Fruit fly (Drosophila melanogaster): ENCODE data around the gene CG4558.

Gene CG4558

dm6 chrX:6855366-6856200 lies 6.0 kb downstream of the CG4558 start:
- TF ChIP-seq CG7101 (tag; optimal IDR thresholded peaks at IDR 0.05), result peak; percentile 48
- peak; percentile 90 for TF ChIP-seq bab1 (GFP tag; optimal IDR thresholded peaks at IDR 0.05)
- TF ChIP-seq ovo (GFP tag; optimal IDR thresholded peaks at IDR 0.05), result no peak
- TF ChIP-seq Clk (GFP tag; optimal IDR thresholded peaks at IDR 0.05), result no peak
- TF ChIP-seq CG11617 (GFP tag; optimal IDR thresholded peaks at IDR 0.05), result peak; percentile 13
- no peak for TF ChIP-seq CG14711 (tag; optimal IDR thresholded peaks at IDR 0.05)
- no peak for TF ChIP-seq Crg-1 (GFP tag; optimal IDR thresholded peaks at IDR 0.05)
- TF ChIP-seq tj (GFP tag; optimal IDR thresholded peaks at IDR 0.05), result peak; percentile 32
- TF ChIP-seq CG12768 (GFP tag; optimal IDR thresholded peaks at IDR 0.05), result no peak
- TF ChIP-seq cnc (optimal IDR thresholded peaks at IDR 0.05), result no peak
- TF ChIP-seq CG7045 (GFP tag; optimal IDR thresholded peaks at IDR 0.05), result no peak
- TF ChIP-seq Mnt (GFP tag; optimal IDR thresholded peaks at IDR 0.05), result peak; percentile 16
- peak; percentile 37 for TF ChIP-seq CG5204 (GFP tag; optimal IDR thresholded peaks at IDR 0.05)

DNA sequence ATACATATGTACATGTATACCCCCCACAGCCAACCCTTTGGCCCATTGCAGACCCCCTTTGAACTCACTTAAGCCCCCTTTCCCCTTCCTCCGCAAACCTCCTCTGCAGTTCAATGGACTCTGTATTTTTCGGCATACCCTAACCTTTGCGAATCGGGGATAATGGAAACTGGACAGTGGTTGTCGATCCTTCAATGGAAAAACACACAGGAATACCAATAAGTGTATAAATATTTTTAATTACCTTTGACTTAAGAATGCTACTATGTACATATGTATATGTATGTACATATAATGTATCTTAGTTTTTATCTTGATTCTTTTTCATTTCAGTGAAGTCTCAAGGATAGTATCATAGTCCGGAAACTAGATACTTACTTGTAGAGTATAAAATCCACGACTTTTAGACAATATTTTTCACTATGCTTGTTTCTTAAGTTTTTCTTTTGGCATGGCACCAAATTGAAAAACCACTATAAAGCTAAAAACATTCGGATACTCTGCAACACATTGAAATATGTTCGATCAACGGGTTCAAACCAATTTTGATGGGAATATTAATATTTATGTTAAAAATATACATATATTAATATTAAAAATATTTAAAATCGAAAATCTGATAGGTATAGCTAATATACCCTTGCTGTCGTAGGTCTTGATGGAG lies 6.9 kb downstream of the CG4558 start:
- TF ChIP-seq bab1 (GFP tag; optimal IDR thresholded peaks at IDR 0.05) (peak; percentile 72), CG14711 (tag; optimal IDR thresholded peaks at IDR 0.05) (peak; percentile 52), CG5204 (GFP tag; optimal IDR thresholded peaks at IDR 0.05) (no peak), pad (GFP tag; optimal IDR thresholded peaks at IDR 0.05) (no peak), CG7101 (tag; optimal IDR thresholded peaks at IDR 0.05) (peak; percentile 16), CG33017 (tag; optimal IDR thresholded peaks at IDR 0.05) (peak; percentile 10)

- no peak for TF ChIP-seq CG7045 (GFP tag; optimal IDR thresholded peaks at IDR 0.05)
- TF ChIP-seq kay (GFP tag; ENCODE audit: borderline replicate concordance), result peak; percentile 73
- TF ChIP-seq toe (GFP tag; optimal IDR thresholded peaks at IDR 0.05), result no peak
- TF ChIP-seq Hr96 (GFP tag; optimal IDR thresholded peaks at IDR 0.05), result no peak
- no peak for TF ChIP-seq CG11617 (GFP tag; optimal IDR thresholded peaks at IDR 0.05)
Measured at dm6 chrX:6857269-6857668, 7.7 kb downstream of the CG4558 start.

DNA sequence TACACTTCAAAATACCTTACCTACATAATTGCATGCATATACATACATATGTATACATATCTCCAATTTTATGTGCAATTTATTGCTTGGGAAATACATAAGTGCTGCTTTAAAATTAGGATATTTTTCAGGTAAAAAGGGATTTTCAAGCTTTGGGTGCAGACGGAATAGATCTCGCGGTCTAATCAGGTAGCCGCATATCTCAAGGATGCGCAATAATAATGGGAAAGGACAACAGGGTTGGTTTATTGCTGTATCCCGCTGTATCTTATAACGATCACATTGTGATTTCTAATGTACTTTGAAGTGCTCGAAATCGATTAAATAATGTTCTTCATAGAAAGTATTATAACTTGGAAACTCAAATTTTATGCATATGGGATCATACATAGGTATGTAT lies 8.1 kb downstream of the CG4558 start:
- TF ChIP-seq Crg-1 (GFP tag; optimal IDR thresholded peaks at IDR 0.05) (no peak), CG12768 (GFP tag; optimal IDR thresholded peaks at IDR 0.05) (no peak), tj (GFP tag; optimal IDR thresholded peaks at IDR 0.05) (no peak), Hr96 (GFP tag; optimal IDR thresholded peaks at IDR 0.05) (no peak), CG5204 (GFP tag; optimal IDR thresholded peaks at IDR 0.05) (no peak), bab1 (GFP tag; optimal IDR thresholded peaks at IDR 0.05) (no peak), kay (GFP tag; ENCODE audit: borderline replicate concordance) (no peak), CG33017 (tag; optimal IDR thresholded peaks at IDR 0.05) (no peak), ovo (GFP tag; optimal IDR thresholded peaks at IDR 0.05) (no peak), CG14711 (tag; optimal IDR thresholded peaks at IDR 0.05) (no peak), Mnt (GFP tag; optimal IDR thresholded peaks at IDR 0.05) (no peak)

DNA sequence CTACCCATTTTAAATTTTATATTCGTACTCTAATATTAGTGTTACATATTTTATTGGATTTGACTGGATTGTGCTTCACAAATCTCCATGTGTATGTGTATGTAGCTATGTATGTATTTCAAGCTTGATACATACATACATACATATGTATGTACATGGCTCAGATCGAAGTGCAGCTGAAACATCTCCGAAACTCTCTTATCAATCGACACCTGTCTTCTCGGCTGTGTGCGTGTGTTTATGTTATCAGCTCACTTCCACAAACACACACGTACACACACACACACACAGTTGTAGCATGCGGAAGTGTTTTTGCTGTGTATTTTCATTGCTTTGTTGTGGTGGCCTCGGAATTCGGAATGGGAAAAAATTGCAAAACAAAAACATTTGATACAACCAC lies 9.7 kb downstream of the CG4558 start:
- TF ChIP-seq cnc (optimal IDR thresholded peaks at IDR 0.05) (no peak), kay (GFP tag; ENCODE audit: borderline replicate concordance) (no peak), Crg-1 (GFP tag; optimal IDR thresholded peaks at IDR 0.05) (no peak), CG14711 (tag; optimal IDR thresholded peaks at IDR 0.05) (no peak), cic (GFP tag; optimal IDR thresholded peaks at IDR 0.05) (no peak), Clk (GFP tag; optimal IDR thresholded peaks at IDR 0.05) (no peak), tj (GFP tag; optimal IDR thresholded peaks at IDR 0.05) (no peak), Hr96 (GFP tag; optimal IDR thresholded peaks at IDR 0.05) (no peak), CG33017 (tag; optimal IDR thresholded peaks at IDR 0.05) (no peak), CG5204 (GFP tag; optimal IDR thresholded peaks at IDR 0.05) (no peak)

DNA sequence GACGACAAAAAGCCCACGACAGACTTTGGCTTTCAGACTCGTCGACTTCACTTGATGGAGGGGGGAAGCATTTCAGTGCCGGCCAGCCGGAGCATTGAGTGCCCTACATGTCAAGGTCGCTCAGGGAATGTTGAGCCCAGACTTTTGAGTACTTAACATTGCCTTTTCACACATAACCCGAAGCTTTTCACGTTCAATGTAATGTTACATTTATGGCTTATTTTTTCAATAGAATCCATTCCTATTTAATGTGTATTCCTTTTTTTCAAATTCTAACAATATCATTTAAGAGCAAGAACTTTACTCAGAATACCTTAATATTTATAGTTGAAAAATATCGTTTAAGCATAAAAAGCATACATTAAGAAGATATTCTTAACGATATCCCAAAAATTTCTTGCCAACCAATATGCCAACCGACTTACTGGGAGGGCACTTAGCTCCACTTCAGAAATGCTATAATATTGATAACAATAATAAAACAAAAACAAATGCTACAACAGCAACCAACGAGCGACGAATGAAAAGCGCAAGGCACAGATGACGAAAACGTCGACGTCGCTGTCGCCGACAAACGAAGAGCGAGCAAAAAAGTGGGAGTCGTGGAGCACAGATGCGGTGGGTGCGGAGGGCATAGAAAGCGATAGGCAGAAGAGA lies 10.3 kb downstream of the CG4558 start:
- TF ChIP-seq CG7101 (tag; optimal IDR thresholded peaks at IDR 0.05) (peak; percentile 60), CG11617 (GFP tag; optimal IDR thresholded peaks at IDR 0.05) (peak; percentile 86), CG12768 (GFP tag; optimal IDR thresholded peaks at IDR 0.05) (peak; percentile 80), CG5204 (GFP tag; optimal IDR thresholded peaks at IDR 0.05) (peak; percentile 36), Clk (GFP tag; optimal IDR thresholded peaks at IDR 0.05) (peak; percentile 63), cic (GFP tag; optimal IDR thresholded peaks at IDR 0.05) (no peak), CG7045 (GFP tag; optimal IDR thresholded peaks at IDR 0.05) (peak; percentile 68), CG14711 (tag; optimal IDR thresholded peaks at IDR 0.05) (peak; percentile 66), bab1 (GFP tag; optimal IDR thresholded peaks at IDR 0.05) (peak; percentile 30), toe (GFP tag; optimal IDR thresholded peaks at IDR 0.05) (peak; percentile 48), Hr96 (GFP tag; optimal IDR thresholded peaks at IDR 0.05) (peak; percentile 93), Crg-1 (GFP tag; optimal IDR thresholded peaks at IDR 0.05) (no peak), tj (GFP tag; optimal IDR thresholded peaks at IDR 0.05) (peak; percentile 58), pad (GFP tag; optimal IDR thresholded peaks at IDR 0.05) (peak; percentile 82), CG1620 (GFP tag; optimal IDR thresholded peaks at IDR 0.05) (peak; percentile 75), Mnt (GFP tag; optimal IDR thresholded peaks at IDR 0.05) (no peak), kay (GFP tag; ENCODE audit: borderline replicate concordance) (peak; percentile 25), ovo (GFP tag; optimal IDR thresholded peaks at IDR 0.05) (no peak), CG33017 (tag; optimal IDR thresholded peaks at IDR 0.05) (no peak), cnc (optimal IDR thresholded peaks at IDR 0.05) (no peak)
